Worm (Caenorhabditis elegans): ENCODE results near the gene CC8.3.

DNA sequence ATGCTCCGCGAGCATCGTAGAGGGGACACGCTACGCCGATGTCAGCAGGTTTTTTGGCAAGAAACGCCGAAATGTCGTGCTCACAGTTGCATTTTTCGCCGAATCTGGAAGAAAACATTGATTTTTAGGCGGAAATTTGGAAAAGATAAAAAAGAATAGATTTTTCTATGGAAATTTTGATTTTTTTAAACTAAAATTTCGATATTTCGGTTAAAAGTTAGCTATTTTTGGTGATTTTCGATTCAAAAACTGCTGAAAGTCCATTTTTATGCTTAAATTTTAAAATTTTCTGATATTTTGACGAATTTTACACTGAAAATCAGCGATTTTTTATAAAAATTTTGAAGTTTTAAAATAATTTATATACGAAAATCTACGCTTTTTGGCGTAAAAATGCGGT, 44.7 kb downstream of the CC8.3 start:
- no peak for TF ChIP-seq ces-1 (GFP tag; optimal IDR thresholded peaks at IDR 0.05)
- no peak for TF ChIP-seq ceh-39 (tag; optimal IDR thresholded peaks at IDR 0.05)
- TF ChIP-seq unc-62 (GFP tag; optimal IDR thresholded peaks at IDR 0.05), result no peak
- TF ChIP-seq elt-1 (tag; optimal IDR thresholded peaks at IDR 0.05; ENCODE audit: borderline replicate concordance, insufficient read depth), result no peak
- TF ChIP-seq nhr-12 (tag; optimal IDR thresholded peaks at IDR 0.05), result no peak

All from whole organism, mixed stage, embryonic.